Fruit fly (Drosophila melanogaster) whole organism, embryonic: Measurements from ENCODE around the gene CG12420.

Source experiments
- CG12391 ChIP-seq: fragments of 200-800 bp; sonication (Bioruptor generic); optimal IDR thresholded peaks from 3 replicates; lab custom pipeline; 2018; ENCODE audit warnings: missing biosample characterization, mild to moderate bottlenecking, missing genetic modification characterization, moderate library complexity
- CG12659 ChIP-seq: fragments of 200-800 bp; sonication (Bioruptor generic); optimal IDR thresholded peaks from 3 replicates; lab custom pipeline; 2017; ENCODE audit warnings: mild to moderate bottlenecking, missing biosample characterization, missing genetic modification reagents, missing genetic modification characterization
- CG14050 ChIP-seq: fragments of 200-800 bp; sonication (Bioruptor generic); IDR thresholded peaks from 3 replicates; pipeline ENCODE4 v1.3.6; 2022; ENCODE audit warnings: missing biosample characterization, missing genetic modification characterization
- CG16863 ChIP-seq: fragments of 200-800 bp; sonication (Bioruptor generic); optimal IDR thresholded peaks from 3 replicates; lab custom pipeline; 2016; ENCODE audit warnings: missing biosample characterization, missing genetic modification characterization
- CG17612 ChIP-seq: fragments of 200-800 bp; sonication (Bioruptor generic); IDR thresholded peaks from 2 replicates; pipeline ENCODE4 v1.3.6; 2022; ENCODE audit warnings: missing biosample characterization, missing genetic modification characterization
- CG18262 ChIP-seq: fragments of 200-800 bp; optimal IDR thresholded peaks from 3 replicates; lab custom pipeline; 2019; ENCODE audit warnings: missing biosample characterization, mild to moderate bottlenecking, missing genetic modification characterization, moderate library complexity
- CG18619 ChIP-seq: fragments of 200-800 bp; sonication (Bioruptor generic); optimal IDR thresholded peaks from 3 replicates; lab custom pipeline; 2017; ENCODE audit warnings: missing biosample characterization, mild to moderate bottlenecking, missing genetic modification characterization
- CG2120 ChIP-seq: fragments of 200-800 bp; sonication (Bioruptor generic); optimal IDR thresholded peaks from 3 replicates; lab custom pipeline; 2016; ENCODE audit warnings: missing biosample characterization, missing genetic modification characterization
- CG30020 ChIP-seq: fragments of 200-800 bp; optimal IDR thresholded peaks from 2 replicates; lab custom pipeline; 2019; ENCODE audit warnings: missing biosample characterization, mild to moderate bottlenecking, missing genetic modification characterization, moderate library complexity
- CG30431 ChIP-seq: fragments of 200-800 bp; sonication (Bioruptor generic); optimal IDR thresholded peaks from 2 replicates; lab custom pipeline; 2017; ENCODE audit warnings: missing biosample characterization, missing genetic modification characterization
- CG32767 ChIP-seq: fragments of 200-800 bp; sonication (Bioruptor generic); IDR thresholded peaks from 2 replicates; pipeline ENCODE4 v1.3.6; 2022; ENCODE audit warnings: missing biosample characterization, missing genetic modification characterization
- CG3847 ChIP-seq: fragments of 200-800 bp; sonication (Bioruptor generic); IDR thresholded peaks from 2 replicates; pipeline ENCODE4 v1.3.6; 2022; ENCODE audit warnings: missing biosample characterization, missing genetic modification characterization
- CG4360 ChIP-seq: fragments of 200-800 bp; sonication (Bioruptor generic); IDR thresholded peaks from 2 replicates; pipeline ENCODE4 v1.3.6; 2022; ENCODE audit warnings: missing biosample characterization, missing genetic modification characterization
- CG4424 ChIP-seq: fragments of 200-800 bp; sonication (Bioruptor generic); optimal IDR thresholded peaks from 3 replicates; lab custom pipeline; 2016; ENCODE audit warnings: missing biosample characterization, missing genetic modification characterization
- CG4707 ChIP-seq: fragments of 200-800 bp; sonication (Bioruptor generic); optimal IDR thresholded peaks from 2 replicates; lab custom pipeline; 2018; ENCODE audit warnings: missing biosample characterization, mild to moderate bottlenecking, missing genetic modification characterization, moderate library complexity
- CG6254 ChIP-seq: fragments of 200-800 bp; sonication (Bioruptor generic); optimal IDR thresholded peaks from 3 replicates; lab custom pipeline; 2017; ENCODE audit warnings: mild to moderate bottlenecking, missing biosample characterization, missing genetic modification reagents, missing genetic modification characterization
- CG6791 ChIP-seq: fragments of 200-800 bp; sonication (Bioruptor generic); IDR thresholded peaks from 3 replicates; pipeline ENCODE4 v1.3.6; 2022; ENCODE audit warnings: missing biosample characterization, missing genetic modification characterization; ENCODE audit not compliant: partially characterized antibody
- CG7786 ChIP-seq: fragments of 200-800 bp; sonication (Bioruptor generic); optimal IDR thresholded peaks from 2 replicates; lab custom pipeline; 2016; ENCODE audit warnings: missing biosample characterization, missing genetic modification characterization
- CG8281 ChIP-seq: fragments of 200-800 bp; sonication (Bioruptor generic); optimal IDR thresholded peaks from 2 replicates; lab custom pipeline; 2018; ENCODE audit warnings: missing biosample characterization, mild to moderate bottlenecking, missing genetic modification characterization, moderate library complexity
- CTCF ChIP-seq: fragments of 200-800 bp; sonication (Bioruptor generic); optimal IDR thresholded peaks from 2 replicates; lab custom pipeline; 2017; ENCODE audit warnings: missing biosample characterization, mild to moderate bottlenecking, missing genetic modification characterization, moderate library complexity
- Chrac-16 ChIP-seq: fragments of 200-800 bp; sonication (Bioruptor generic); optimal IDR thresholded peaks from 3 replicates; lab custom pipeline; 2016; ENCODE audit warnings: missing biosample characterization, missing genetic modification characterization
- CoRest ChIP-seq: fragments of 200-800 bp; sonication (Bioruptor generic); optimal IDR thresholded peaks from 3 replicates; lab custom pipeline; 2018; ENCODE audit warnings: missing biosample characterization, mild to moderate bottlenecking, missing genetic modification characterization, moderate library complexity
- D19A ChIP-seq: fragments of 200-800 bp; optimal IDR thresholded peaks from 3 replicates; lab custom pipeline; 2019; ENCODE audit warnings: missing biosample characterization, mild to moderate bottlenecking, missing genetic modification characterization, moderate library complexity
- HLH4C ChIP-seq: fragments of 200-800 bp; sonication (Bioruptor generic); IDR thresholded peaks from 3 replicates; pipeline ENCODE4 v1.3.6; 2022; ENCODE audit warnings: missing biosample characterization, missing genetic modification characterization; ENCODE audit not compliant: partially characterized antibody
- Hmx ChIP-seq: fragments of 200-800 bp; sonication (Bioruptor generic); optimal IDR thresholded peaks from 2 replicates; lab custom pipeline; 2016; ENCODE audit warnings: missing biosample characterization, missing genetic modification characterization
- Hr78 ChIP-seq, 2 experiments: fragments of 200-800 bp in 1 of 2; fragments of >200 bp in 1 of 2; sonication (Bioruptor generic) in 1 of 2; optimal IDR thresholded peaks; 2 replicates each; lab custom pipeline; 2017 to 2019; ENCODE audit warnings: missing biosample characterization in 2 of 2, missing genetic modification characterization in 2 of 2, mild to moderate bottlenecking in 1 of 2, moderate library complexity in 1 of 2
- Hsf ChIP-seq: fragments of 200-800 bp; sonication (Bioruptor generic); optimal IDR thresholded peaks from 3 replicates; lab custom pipeline; 2016; ENCODE audit warnings: missing biosample characterization, missing genetic modification characterization
- Optix ChIP-seq: fragments of 200-800 bp; sonication (Bioruptor generic); IDR thresholded peaks from 3 replicates; pipeline ENCODE4 v1.3.6; 2022; ENCODE audit warnings: missing biosample characterization, missing genetic modification characterization
- Ptx1 ChIP-seq: fragments of 200-800 bp; sonication (Bioruptor generic); IDR thresholded peaks from 2 replicates; pipeline ENCODE4 v1.3.6; 2022; ENCODE audit warnings: missing biosample characterization, missing genetic modification characterization
- Sox102F ChIP-seq: fragments of 200-800 bp; sonication (Bioruptor generic); optimal IDR thresholded peaks from 2 replicates; lab custom pipeline; 2018; ENCODE audit warnings: missing biosample characterization, mild to moderate bottlenecking, missing genetic modification characterization, moderate library complexity
- Spps ChIP-seq: fragments of 200-800 bp; sonication (Bioruptor generic); optimal IDR thresholded peaks from 2 replicates; lab custom pipeline; 2018; ENCODE audit warnings: missing biosample characterization, mild to moderate bottlenecking, missing genetic modification characterization
- Vsx1 ChIP-seq: fragments of 200-800 bp; sonication (Bioruptor generic); optimal IDR thresholded peaks from 2 replicates; lab custom pipeline; 2017; ENCODE audit warnings: missing biosample characterization, mild to moderate bottlenecking, missing genetic modification characterization, missing genetic modification reagents
- Xbp1 ChIP-seq: fragments of 200-800 bp; sonication (Bioruptor generic); optimal IDR thresholded peaks from 3 replicates; lab custom pipeline; 2016; ENCODE audit warnings: missing biosample characterization, mild to moderate bottlenecking, missing genetic modification characterization
- aop ChIP-seq: fragments of 200-800 bp; sonication (Bioruptor generic); IDR thresholded peaks from 2 replicates; pipeline ENCODE4 v1.3.6; 2022; ENCODE audit warnings: missing biosample characterization, missing genetic modification characterization
- ase ChIP-seq: fragments of 200-800 bp; sonication (Bioruptor generic); IDR thresholded peaks from 3 replicates; pipeline ENCODE4 v1.3.6; 2022; ENCODE audit warnings: missing biosample characterization, missing genetic modification characterization
- bab2 ChIP-seq: fragments of 200-800 bp; sonication (Bioruptor generic); optimal IDR thresholded peaks from 2 replicates; lab custom pipeline; 2016; ENCODE audit warnings: missing biosample characterization, missing genetic modification characterization
- dmrt11E ChIP-seq: fragments of 200-800 bp; sonication (Bioruptor generic); optimal IDR thresholded peaks from 3 replicates; lab custom pipeline; 2018; ENCODE audit warnings: missing biosample characterization, mild to moderate bottlenecking, missing genetic modification characterization, moderate library complexity
- eyg ChIP-seq: fragments of 200-800 bp; sonication (Bioruptor generic); optimal IDR thresholded peaks from 3 replicates; lab custom pipeline; 2016; ENCODE audit warnings: missing biosample characterization, missing genetic modification characterization
- fd102C ChIP-seq: fragments of 200-800 bp; sonication (Bioruptor generic); optimal IDR thresholded peaks from 2 replicates; lab custom pipeline; 2018; ENCODE audit warnings: missing biosample characterization, mild to moderate bottlenecking, missing genetic modification characterization, moderate library complexity
- hth ChIP-seq: fragments of >200 bp; optimal IDR thresholded peaks from 2 replicates; lab custom pipeline; 2017; ENCODE audit warnings: inconsistent platforms
- ken ChIP-seq: fragments of 200-800 bp; sonication (Bioruptor generic); IDR thresholded peaks from 3 replicates; pipeline ENCODE4 v1.3.6; 2022; ENCODE audit warnings: missing biosample characterization, missing genetic modification characterization
- lmd ChIP-seq: fragments of 200-800 bp; sonication (Bioruptor generic); IDR thresholded peaks from 2 replicates; pipeline ENCODE4 v1.3.6; 2022; ENCODE audit warnings: missing biosample characterization, missing genetic modification characterization
- luna ChIP-seq: fragments of 200-800 bp; sonication (Bioruptor generic); optimal IDR thresholded peaks from 2 replicates; lab custom pipeline; 2016; ENCODE audit warnings: missing biosample characterization, missing genetic modification characterization
- maf-S ChIP-seq: fragments of 200-800 bp; sonication (Bioruptor generic); optimal IDR thresholded peaks from 2 replicates; lab custom pipeline; 2016; ENCODE audit warnings: missing biosample characterization, missing genetic modification characterization
- p53 ChIP-seq: fragments of 200-800 bp; sonication (Bioruptor generic); optimal IDR thresholded peaks from 2 replicates; lab custom pipeline; 2016; ENCODE audit warnings: missing biosample characterization, missing genetic modification characterization
- psq ChIP-seq: fragments of 200-800 bp; sonication (Bioruptor generic); optimal IDR thresholded peaks from 2 replicates; lab custom pipeline; 2017; ENCODE audit warnings: missing biosample characterization, missing genetic modification characterization
- sc ChIP-seq, 3 experiments: fragments of >200 bp in 2 of 3; fragments of 200-800 bp in 1 of 3; sonication (Bioruptor generic) in 1 of 3; optimal IDR thresholded peaks; 2 replicates in 2 of 3; 3 replicates in 1 of 3; lab custom pipeline; 2017; ENCODE audit warnings: mild to moderate bottlenecking in 1 of 3, missing biosample characterization in 1 of 3, missing genetic modification characterization in 1 of 3, missing genetic modification reagents in 1 of 3
- tin ChIP-seq: fragments of 200-800 bp; sonication (Bioruptor generic); optimal IDR thresholded peaks from 3 replicates; lab custom pipeline; 2016; ENCODE audit warnings: missing biosample characterization, missing genetic modification characterization
- tup ChIP-seq: fragments of 200-800 bp; sonication (Bioruptor generic); optimal IDR thresholded peaks from 2 replicates; lab custom pipeline; 2016; ENCODE audit warnings: missing biosample characterization, mild to moderate bottlenecking, missing genetic modification characterization, moderate library complexity
- wek ChIP-seq: fragments of 200-800 bp; sonication (Bioruptor generic); optimal IDR thresholded peaks from 3 replicates; lab custom pipeline; 2018; ENCODE audit warnings: missing biosample characterization, mild to moderate bottlenecking, missing genetic modification characterization, moderate library complexity

Gene CG12420

dm6 chr3R:10190084-10190782 lies 32.3 kb upstream of the CG12420 start, which contains the start of gene Syn (continued):
- TF ChIP-seq sc (optimal IDR thresholded peaks at IDR 0.05; lab: Kevin White, UChicago) (no peak), sc (GFP tag; optimal IDR thresholded peaks at IDR 0.05; lab: Kevin White, UChicago) (no peak), Sox102F (peak; percentile 42), CG4424 (GFP tag; lab: Kevin White, UChicago) (no peak), Optix (GFP tag; lab: Robert Waterston, UW) (no peak), psq (GFP tag; lab: Kevin White, UChicago) (no peak), D19A (peak; percentile 73), fd102C (no peak), CG2120 (GFP tag; lab: Kevin White, UChicago) (peak; percentile 28), Hr78 (GFP tag; optimal IDR thresholded peaks at IDR 0.05; lab: Kevin White, UChicago) (no peak), CG12659 (peak; percentile 9), CG4707 (GFP tag; lab: Kevin White, UChicago) (no peak), dmrt11E (tag; lab: Kevin White, UChicago) (no peak), maf-S (GFP tag; lab: Kevin White, UChicago) (no peak)

dm6 chr3R:10203554-10203953 lies 18.9 kb upstream of the CG12420 start:
- TF ChIP-seq Hsf (GFP tag; lab: Kevin White, UChicago) = peak; percentile 49
- TF ChIP-seq Spps (tag; lab: Kevin White, UChicago) = no peak
- TF ChIP-seq ase (GFP tag; lab: Robert Waterston, UW) = no peak; the same call in 2 of the 3 replicates
- no peak for TF ChIP-seq HLH4C
- peak; percentile 17 for TF ChIP-seq luna (GFP tag; lab: Kevin White, UChicago)
- no peak for TF ChIP-seq CG30431 (GFP tag; lab: Kevin White, UChicago)
- TF ChIP-seq CG17612 (GFP tag; lab: Robert Waterston, UW) = no peak
- TF ChIP-seq CG6791 (GFP tag; lab: Robert Waterston, UW) = no peak
- no peak; the same call in 1 of the 2 replicates for TF ChIP-seq lmd (GFP tag; lab: Robert Waterston, UW)
- no peak for TF ChIP-seq Hmx (GFP tag; lab: Kevin White, UChicago)
- TF ChIP-seq Xbp1 (GFP tag; lab: Kevin White, UChicago) = peak; percentile 43
- peak; percentile 11 for TF ChIP-seq CoRest (tag; lab: Kevin White, UChicago)
- no peak for TF ChIP-seq ken (GFP tag; lab: Robert Waterston, UW)
- no peak for TF ChIP-seq CG8281 (tag; lab: Kevin White, UChicago)
- TF ChIP-seq CG16863 = no peak
- peak; percentile 8 for TF ChIP-seq CG18619
- TF ChIP-seq p53 = no peak
- TF ChIP-seq CG14050 (GFP tag; lab: Robert Waterston, UW) = no peak
- TF ChIP-seq Vsx1 = no peak
- no peak for TF ChIP-seq tup (GFP tag; lab: Kevin White, UChicago)
- no peak for TF ChIP-seq wek (GFP tag; lab: Kevin White, UChicago)
- TF ChIP-seq CG12391 (tag; lab: Kevin White, UChicago) = no peak
- no peak for TF ChIP-seq CG32767 (GFP tag; lab: Robert Waterston, UW)
- TF ChIP-seq Chrac-16 = peak; percentile 6
- TF ChIP-seq CG18262 (tag; lab: Kevin White, UChicago) = peak; percentile 28
- TF ChIP-seq CG7786 (GFP tag; lab: Kevin White, UChicago) = no peak
- peak; percentile 41 for TF ChIP-seq tin (GFP tag; lab: Kevin White, UChicago)
- TF ChIP-seq CG6254 (GFP tag; lab: Kevin White, UChicago) = peak; percentile 39
- TF ChIP-seq CTCF (GFP tag; lab: Kevin White, UChicago) = peak; percentile 95
- TF ChIP-seq CG3847 (GFP tag; lab: Robert Waterston, UW) = 0 out of 2 replicates have a peak, but pooled peaks have one; percentile 21
- no peak for TF ChIP-seq CG4360
- no peak for TF ChIP-seq Ptx1 (GFP tag; lab: Robert Waterston, UW)
- TF ChIP-seq CG30020 (tag; lab: Kevin White, UChicago) = no peak
- no peak for TF ChIP-seq bab2
- TF ChIP-seq hth (lab: Kevin White, UChicago) = no peak
- no peak for TF ChIP-seq eyg (GFP tag; lab: Kevin White, UChicago)
- TF ChIP-seq aop (GFP tag; lab: Robert Waterston, UW) = no peak
